Worm (Caenorhabditis elegans): ENCODE data around the gene ttr-54.
A peak's percentile ranks its signal among the peaks of the same experiment; 100 is the strongest.

ttr-54 gene

ce11 chrIV:10180133-10180749, 24.7 kb downstream of the ttr-54 start, which contains the start of gene gta-1:
Gene gta-1, plus strand, starts transcription at chrIV:10180660.
- TF ChIP-seq unc-62 (GFP tag; optimal IDR thresholded peaks at IDR 0.05) (peak; percentile 44), hlh-1 (tag; optimal IDR thresholded peaks at IDR 0.05) (peak; percentile 98), mab-5 (tag; optimal IDR thresholded peaks at IDR 0.05) (no peak), ceh-39 (tag; optimal IDR thresholded peaks at IDR 0.05) (no peak), tbx-8 (GFP tag; optimal IDR thresholded peaks at IDR 0.05) (no peak), blmp-1 (tag; optimal IDR thresholded peaks at IDR 0.05) (no peak), flh-1 (GFP tag; optimal IDR thresholded peaks at IDR 0.05) (no peak), nhr-76 (tag; optimal IDR thresholded peaks at IDR 0.05) (no peak), bed-3 (GFP tag; optimal IDR thresholded peaks at IDR 0.05) (no peak), nhr-237 (tag; optimal IDR thresholded peaks at IDR 0.05) (no peak), unc-120 (tag; optimal IDR thresholded peaks at IDR 0.05; ENCODE audit: poor library complexity, severe bottlenecking) (peak; percentile 42), elt-1 (tag; optimal IDR thresholded peaks at IDR 0.05; ENCODE audit: borderline replicate concordance, insufficient read depth) (no peak), lin-13 (tag; optimal IDR thresholded peaks at IDR 0.05) (no peak), M03D4.4 (tag; optimal IDR thresholded peaks at IDR 0.05) (no peak), ham-2 (GFP tag; optimal IDR thresholded peaks at IDR 0.05) (no peak), sptf-1 (tag; optimal IDR thresholded peaks at IDR 0.05) (no peak), lin-32 (GFP tag; optimal IDR thresholded peaks at IDR 0.05) (no peak), ceh-83 (GFP tag; optimal IDR thresholded peaks at IDR 0.05) (no peak), ztf-11 (tag; optimal IDR thresholded peaks at IDR 0.05) (no peak), zip-8 (tag; optimal IDR thresholded peaks at IDR 0.05) (no peak), nhr-2 (tag; optimal IDR thresholded peaks at IDR 0.05) (no peak), elt-3 (tag; optimal IDR thresholded peaks at IDR 0.05) (no peak), ces-1 (GFP tag; optimal IDR thresholded peaks at IDR 0.05) (peak; percentile 35), nhr-12 (tag; optimal IDR thresholded peaks at IDR 0.05) (no peak), unc-39 (tag; optimal IDR thresholded peaks at IDR 0.05) (no peak), lsy-2 (tag; optimal IDR thresholded peaks at IDR 0.05) (no peak), snpc-4 (tag; optimal IDR thresholded peaks at IDR 0.05) (no peak)

- TF ChIP-seq bed-3 (GFP tag; optimal IDR thresholded peaks at IDR 0.05) (no peak), ces-1 (GFP tag; optimal IDR thresholded peaks at IDR 0.05) (peak; percentile 87), ceh-83 (GFP tag; optimal IDR thresholded peaks at IDR 0.05) (no peak), cnd-1 (tag; optimal IDR thresholded peaks at IDR 0.05) (no peak), drap-1 (GFP tag; optimal IDR thresholded peaks at IDR 0.05) (no peak), mab-5 (tag; optimal IDR thresholded peaks at IDR 0.05) (no peak)
Measured at ce11 chrIV:10188505-10188904, 32.9 kb downstream of the ttr-54 start.

ce11 chrIV:10190586-10190985, 35.0 kb downstream of the ttr-54 start:
- TF ChIP-seq flh-1 (GFP tag; optimal IDR thresholded peaks at IDR 0.05) (no peak), mab-5 (tag; optimal IDR thresholded peaks at IDR 0.05) (no peak), cnd-1 (tag; optimal IDR thresholded peaks at IDR 0.05) (peak; percentile 87)

ce11 chrIV:10191498-10191897, 35.9 kb downstream of the ttr-54 start:
- TF ChIP-seq nhr-76 (tag; optimal IDR thresholded peaks at IDR 0.05) (no peak), ces-1 (GFP tag; optimal IDR thresholded peaks at IDR 0.05) (peak; percentile 77), tbx-8 (GFP tag; optimal IDR thresholded peaks at IDR 0.05) (no peak), nhr-28 (tag; optimal IDR thresholded peaks at IDR 0.05) (no peak)

ce11 chrIV:10194345-10194744, 38.8 kb downstream of the ttr-54 start, which contains the start of gene ptrg-1:
Gene ptrg-1, minus strand, starts transcription at chrIV:10194445.
- TF ChIP-seq M03D4.4 (tag; optimal IDR thresholded peaks at IDR 0.05) (no peak), tbx-8 (GFP tag; optimal IDR thresholded peaks at IDR 0.05) (no peak), pha-4 (tag; optimal IDR thresholded peaks at IDR 0.05) (no peak), elt-1 (tag; optimal IDR thresholded peaks at IDR 0.05; ENCODE audit: borderline replicate concordance, insufficient read depth) (no peak), ceh-39 (tag; optimal IDR thresholded peaks at IDR 0.05) (no peak), drap-1 (GFP tag; optimal IDR thresholded peaks at IDR 0.05) (no peak), ceh-83 (GFP tag; optimal IDR thresholded peaks at IDR 0.05) (no peak), flh-1 (GFP tag; optimal IDR thresholded peaks at IDR 0.05) (no peak), nhr-2 (tag; optimal IDR thresholded peaks at IDR 0.05) (no peak), mep-1 (tag; optimal IDR thresholded peaks at IDR 0.05) (no peak), lsy-2 (tag; optimal IDR thresholded peaks at IDR 0.05) (no peak), ham-2 (GFP tag; optimal IDR thresholded peaks at IDR 0.05) (no peak), lin-13 (tag; optimal IDR thresholded peaks at IDR 0.05) (no peak), mab-5 (tag; optimal IDR thresholded peaks at IDR 0.05) (no peak), nhr-28 (tag; optimal IDR thresholded peaks at IDR 0.05) (no peak), unc-120 (tag; optimal IDR thresholded peaks at IDR 0.05; ENCODE audit: poor library complexity, severe bottlenecking) (no peak), zip-8 (tag; optimal IDR thresholded peaks at IDR 0.05) (no peak), ces-1 (GFP tag; optimal IDR thresholded peaks at IDR 0.05) (no peak), sem-2 (GFP tag; optimal IDR thresholded peaks at IDR 0.05) (no peak)
